Worm (Caenorhabditis elegans): Measurements from ENCODE around the gene srw-12.
"Not testable (repeated sequence)": the region's sequence is repeated elsewhere in the genome, so short reads cannot be mapped to it uniquely, and the experiment has no call there.

Gene srw-12

ce11 chrV:15215175-15215574, 23.3 kb downstream of the srw-12 start, which contains the start of gene sri-26:
TSS of gene sri-26 (plus strand) at chrV:15215475.
- not testable (repeated sequence) for TF ChIP-seq ztf-11 (tag; optimal IDR thresholded peaks at IDR 0.05); aha-1 (tag; optimal IDR thresholded peaks at IDR 0.05); dpl-1 (GFP tag; optimal IDR thresholded peaks at IDR 0.05)

DNA sequence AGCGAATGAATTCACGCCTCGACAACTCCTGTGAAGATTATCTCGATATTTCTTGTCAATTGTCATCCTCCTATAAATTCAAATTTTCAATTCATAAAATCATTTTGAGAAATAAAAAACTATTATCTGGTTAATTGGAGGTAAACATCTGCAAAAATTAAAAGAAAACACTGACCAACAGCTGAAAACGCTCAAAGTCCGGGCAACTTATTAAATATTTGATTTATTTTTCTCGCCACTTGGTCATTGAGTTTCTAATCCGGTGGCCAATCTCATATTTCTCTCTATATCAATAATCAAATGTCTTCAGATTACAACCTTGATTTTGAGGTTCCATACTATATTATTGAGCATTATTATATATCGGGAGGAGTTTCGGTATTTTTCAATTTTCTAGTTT, 26.6 kb downstream of the srw-12 start, which contains the start of gene sri-24:
Gene sri-24, plus strand, starts transcription at position 301 of the 400 bp plus-strand sequence.
- not testable (repeated sequence) for TF ChIP-seq egl-27, nhr-84, rnt-1 (tag; optimal IDR thresholded peaks at IDR 0.05)

ce11 chrV:15207681-15208080, 30.8 kb downstream of the srw-12 start, which contains the start of gene C41G6.12:
TSS of gene C41G6.12 (minus strand) at chrV:15207781.
- TF ChIP-seq egl-13, fos-1, irx-1 (tag; optimal IDR thresholded peaks at IDR 0.05): not testable (repeated sequence)

- no peak for TF ChIP-seq unc-86 (tag; optimal IDR thresholded peaks at IDR 0.05)
- no peak for TF ChIP-seq unc-30 (tag; optimal IDR thresholded peaks at IDR 0.05)
- TF ChIP-seq unc-98 (GFP tag; IDR thresholded peaks at IDR 0.05) = no peak
- no peak for TF ChIP-seq C34B4.2 (tag; optimal IDR thresholded peaks at IDR 0.05)
These were observed 38.7 kb downstream of the srw-12 start, which contains the start of gene Y75B12B.10 for ce11 chrV:15199768-15200167. TSS of gene Y75B12B.10 (plus strand) at chrV:15200068.

DNA sequence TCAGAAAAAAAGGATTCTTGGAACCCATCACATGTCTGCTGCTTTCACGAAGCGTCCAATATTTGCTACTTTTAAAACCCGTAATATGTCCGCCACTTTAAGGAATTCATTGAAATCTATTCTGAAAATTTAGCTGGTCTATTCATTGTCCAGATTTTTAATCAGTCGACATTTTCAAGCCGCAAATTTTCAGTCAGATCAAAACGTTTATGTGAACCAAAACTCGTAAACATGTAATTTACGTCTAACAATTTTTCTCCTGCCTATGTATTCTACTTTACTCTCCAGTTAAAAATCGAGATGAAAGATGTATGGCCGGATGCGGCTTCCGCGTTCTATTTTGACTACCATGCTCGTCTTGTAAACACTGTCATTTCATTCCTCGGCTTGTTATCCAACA, 40.5 kb downstream of the srw-12 start, which contains the start of gene srw-1:
Gene srw-1, plus strand, starts transcription at position 301 of the 400 bp plus-strand sequence.
- TF ChIP-seq aly-2 (tag; optimal IDR thresholded peaks at IDR 0.05) (no peak), pag-3 (tag; optimal IDR thresholded peaks at IDR 0.05; ENCODE audit: borderline replicate concordance, insufficient read depth) (no peak), isw-1 (GFP tag; IDR thresholded peaks at IDR 0.05) (no peak), fkh-10 (GFP tag; optimal IDR thresholded peaks at IDR 0.05) (no peak), F16B12.6 (tag; optimal IDR thresholded peaks at IDR 0.05) (no peak), blmp-1 (tag; optimal IDR thresholded peaks at IDR 0.05) (no peak), ceh-82 (tag; optimal IDR thresholded peaks at IDR 0.05) (no peak), unc-98 (GFP tag; IDR thresholded peaks at IDR 0.05) (no peak), mef-2 (tag; optimal IDR thresholded peaks at IDR 0.05) (no peak), jun-1 (tag; optimal IDR thresholded peaks at IDR 0.05) (no peak), sptf-1 (tag; optimal IDR thresholded peaks at IDR 0.05) (no peak), lin-35 (GFP tag; optimal IDR thresholded peaks at IDR 0.05) (no peak), grh-1 (GFP tag; IDR thresholded peaks at IDR 0.05) (no peak), nhr-77 (tag; optimal IDR thresholded peaks at IDR 0.05) (no peak)

- TF ChIP-seq unc-98 (GFP tag; IDR thresholded peaks at IDR 0.05) (no peak), efl-1 (optimal IDR thresholded peaks at IDR 0.05) (no peak), efl-1 (GFP tag; optimal IDR thresholded peaks at IDR 0.05 in 1 of 2) (peak in 1 of 2 experiments; percentile 51)
These were observed 44.5 kb downstream of the srw-12 start, which contains the start of gene Y75B12B.13 for ce11 chrV:15193909-15194308. TSS of gene Y75B12B.13 (minus strand) at chrV:15194009.

DNA sequence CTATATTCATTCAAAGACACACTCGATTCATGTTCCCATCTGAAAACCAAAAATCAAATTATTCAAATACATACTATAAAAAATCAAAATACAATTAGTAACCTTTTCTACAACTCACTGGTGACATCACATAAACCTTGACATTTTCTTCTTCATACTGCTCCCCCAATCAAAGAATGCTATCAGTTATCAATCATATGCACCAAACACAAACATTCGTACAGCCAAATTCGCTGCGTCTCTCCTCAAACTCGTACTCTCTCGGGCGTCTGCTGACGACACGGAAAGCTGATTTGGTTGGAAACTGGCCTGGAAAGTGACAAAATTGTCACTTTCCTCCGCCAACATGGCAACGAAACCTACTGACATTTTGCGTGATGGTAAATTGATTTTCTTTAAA, 46.1 kb downstream of the srw-12 start, which contains the start of gene plc-2:
Gene plc-2, plus strand, starts transcription at position 196 of the 400 bp plus-strand sequence.
- no peak for TF ChIP-seq mdl-1 (tag; optimal IDR thresholded peaks at IDR 0.05)
- no peak for TF ChIP-seq efl-1 (optimal IDR thresholded peaks at IDR 0.05)
- TF ChIP-seq efl-1 (GFP tag; optimal IDR thresholded peaks at IDR 0.05 in 1 of 2) = peak in 1 of 2 experiments; percentile 16
- no peak for TF ChIP-seq aly-2 (tag; optimal IDR thresholded peaks at IDR 0.05)
- TF ChIP-seq ztf-4 (tag; optimal IDR thresholded peaks at IDR 0.05) = no peak
- no peak for TF ChIP-seq alr-1 (tag; optimal IDR thresholded peaks at IDR 0.05; ENCODE audit: borderline replicate concordance)
- TF ChIP-seq lin-13 (GFP tag; optimal IDR thresholded peaks at IDR 0.05) = no peak
- no peak for TF ChIP-seq C04F5.9 (tag; optimal IDR thresholded peaks at IDR 0.05)
- TF ChIP-seq nhr-77 (tag; optimal IDR thresholded peaks at IDR 0.05) = no peak
- no peak for TF ChIP-seq fkh-4 (tag; optimal IDR thresholded peaks at IDR 0.05; ENCODE audit: borderline replicate concordance)
- TF ChIP-seq nhr-85 (tag) = peak; percentile 27
- TF ChIP-seq lsy-2 (tag; optimal IDR thresholded peaks at IDR 0.05) = no peak
- TF ChIP-seq tbx-2 (tag; optimal IDR thresholded peaks at IDR 0.05) = no peak
- TF ChIP-seq elt-2 (tag; optimal IDR thresholded peaks at IDR 0.05) = peak; percentile 55
- TF ChIP-seq lin-35 (GFP tag; optimal IDR thresholded peaks at IDR 0.05) = peak in 1 of 2 experiments; percentile 33
